Fruit fly (Drosophila melanogaster) whole organism, embryonic: ENCODE results near the gene srl.

Source experiments
- CG10267 ChIP-seq: fragments of 200-800 bp; sonication (Bioruptor generic); optimal IDR thresholded peaks from 2 replicates; lab custom pipeline; 2018; ENCODE audit warnings: missing biosample characterization, mild to moderate bottlenecking, missing genetic modification characterization, moderate library complexity
- CG10274 ChIP-seq: fragments of 200-800 bp; sonication (Bioruptor generic); optimal IDR thresholded peaks from 3 replicates; lab custom pipeline; 2017; ENCODE audit warnings: missing biosample characterization, mild to moderate bottlenecking, missing genetic modification characterization
- CG10654 ChIP-seq: fragments of 200-800 bp; sonication (Bioruptor generic); optimal IDR thresholded peaks from 2 replicates; lab custom pipeline; 2016; ENCODE audit warnings: missing biosample characterization, missing genetic modification characterization
- CG12769 ChIP-seq: fragments of 200-800 bp; sonication (Bioruptor generic); optimal IDR thresholded peaks from 2 replicates; lab custom pipeline; 2019; ENCODE audit warnings: missing biosample characterization, mild to moderate bottlenecking, missing genetic modification characterization, moderate library complexity
- CG1529 ChIP-seq: fragments of 200-800 bp; sonication (Bioruptor generic); optimal IDR thresholded peaks from 3 replicates; lab custom pipeline; 2018; ENCODE audit warnings: missing biosample characterization, missing genetic modification characterization
- CG15514 ChIP-seq: fragments of 200-800 bp; sonication (Bioruptor generic); optimal IDR thresholded peaks from 3 replicates; lab custom pipeline; 2017; ENCODE audit warnings: missing biosample characterization, missing genetic modification characterization, mild to moderate bottlenecking, moderate library complexity, missing genetic modification reagents
- CG17359 ChIP-seq: fragments of 200-800 bp; sonication (Bioruptor generic); optimal IDR thresholded peaks from 3 replicates; lab custom pipeline; 2018; ENCODE audit warnings: missing biosample characterization, mild to moderate bottlenecking, missing genetic modification characterization, moderate library complexity
- CG2116 ChIP-seq: fragments of 200-800 bp; sonication (Bioruptor generic); optimal IDR thresholded peaks from 3 replicates; lab custom pipeline; 2018; ENCODE audit warnings: missing biosample characterization, mild to moderate bottlenecking, missing genetic modification characterization
- CG2129 ChIP-seq: fragments of 200-800 bp; sonication (Bioruptor generic); IDR thresholded peaks from 2 replicates; pipeline ENCODE4 v1.3.6; 2022; ENCODE audit warnings: missing biosample characterization, missing genetic modification characterization; ENCODE audit not compliant: partially characterized antibody
- CG2712 ChIP-seq: fragments of 200-800 bp; optimal IDR thresholded peaks from 3 replicates; lab custom pipeline; 2019; ENCODE audit warnings: missing biosample characterization, mild to moderate bottlenecking, missing genetic modification characterization, moderate library complexity
- CG30020 ChIP-seq: fragments of 200-800 bp; optimal IDR thresholded peaks from 2 replicates; lab custom pipeline; 2019; ENCODE audit warnings: missing biosample characterization, mild to moderate bottlenecking, missing genetic modification characterization, moderate library complexity
- CG3163 ChIP-seq: fragments of 200-800 bp; sonication (Bioruptor generic); optimal IDR thresholded peaks from 3 replicates; lab custom pipeline; 2016; ENCODE audit warnings: missing biosample characterization, missing genetic modification characterization
- CG32772 ChIP-seq: fragments of 200-800 bp; sonication (Bioruptor generic); IDR thresholded peaks from 2 replicates; pipeline ENCODE4 v1.3.6; 2022; ENCODE audit warnings: missing biosample characterization, missing genetic modification characterization
- CG42726 ChIP-seq: fragments of 200-800 bp; sonication (Bioruptor generic); IDR thresholded peaks from 2 replicates; pipeline ENCODE4 v1.3.6; 2022; ENCODE audit warnings: missing biosample characterization, missing genetic modification characterization; ENCODE audit not compliant: partially characterized antibody
- CG4617 ChIP-seq: fragments of 200-800 bp; sonication (Bioruptor generic); optimal IDR thresholded peaks from 3 replicates; lab custom pipeline; 2016; ENCODE audit warnings: missing biosample characterization, missing genetic modification characterization, borderline replicate concordance
- CG5180 ChIP-seq: fragments of 200-800 bp; sonication (Bioruptor generic); optimal IDR thresholded peaks from 3 replicates; lab custom pipeline; 2017; ENCODE audit warnings: missing biosample characterization, missing genetic modification characterization, mild to moderate bottlenecking, moderate library complexity, missing genetic modification reagents
- CG6791 ChIP-seq: fragments of 200-800 bp; sonication (Bioruptor generic); IDR thresholded peaks from 3 replicates; pipeline ENCODE4 v1.3.6; 2022; ENCODE audit warnings: missing biosample characterization, missing genetic modification characterization; ENCODE audit not compliant: partially characterized antibody
- CG8290 ChIP-seq, 3 experiments: fragments of 200-800 bp; sonication (Bioruptor generic); optimal IDR thresholded peaks; 2 replicates each; lab custom pipeline; 2016 to 2019; ENCODE audit warnings: missing biosample characterization in 3 of 3, missing genetic modification characterization in 3 of 3, mild to moderate bottlenecking in 2 of 3, moderate library complexity in 1 of 3
- Deaf1 ChIP-seq: fragments of 200-800 bp; optimal IDR thresholded peaks from 3 replicates; lab custom pipeline; 2019; ENCODE audit warnings: missing biosample characterization, mild to moderate bottlenecking, missing genetic modification characterization, moderate library complexity
- Doc3 ChIP-seq: fragments of 200-800 bp; sonication (Bioruptor generic); IDR thresholded peaks from 3 replicates; pipeline ENCODE4 v1.3.6; 2022; ENCODE audit warnings: missing biosample characterization, missing genetic modification characterization; ENCODE audit not compliant: partially characterized antibody
- E2f2 ChIP-seq: fragments of 200-800 bp; sonication (Bioruptor generic); IDR thresholded peaks from 2 replicates; pipeline ENCODE4 v1.3.6; 2022; ENCODE audit warnings: missing biosample characterization, missing genetic modification characterization
- Ets97D ChIP-seq: fragments of 200-800 bp; sonication (Bioruptor generic); optimal IDR thresholded peaks from 3 replicates; lab custom pipeline; 2016; ENCODE audit warnings: missing biosample characterization, missing genetic modification characterization
- MESR4 ChIP-seq: fragments of 200-800 bp; sonication (Bioruptor generic); optimal IDR thresholded peaks from 2 replicates; lab custom pipeline; 2018; ENCODE audit warnings: missing biosample characterization, mild to moderate bottlenecking, missing genetic modification characterization, moderate library complexity
- Med ChIP-seq: fragments of 200-800 bp; sonication (Bioruptor generic); peaks from one replicate; lab custom pipeline; 2016; ENCODE audit warnings: missing biosample characterization, missing genetic modification characterization, mild to moderate bottlenecking, inconsistent platforms, moderate library complexity
- NFAT ChIP-seq: fragments of 200-800 bp; sonication (Bioruptor generic); IDR thresholded peaks from 2 replicates; pipeline ENCODE4 v1.3.6; 2022; ENCODE audit warnings: missing biosample characterization, missing genetic modification characterization
- Opbp ChIP-seq: fragments of 200-800 bp; sonication (Bioruptor generic); IDR thresholded peaks from 3 replicates; pipeline ENCODE4 v1.3.6; 2022; ENCODE audit warnings: missing biosample characterization, missing genetic modification characterization; ENCODE audit not compliant: partially characterized antibody
- Trl ChIP-seq, 3 experiments: fragments of >200 bp in 2 of 3; fragments of 200-800 bp in 1 of 3; sonication (Bioruptor generic) in 1 of 3; optimal IDR thresholded peaks; 2 replicates in 1 of 3; 3 replicates in 2 of 3; lab custom pipeline; 2016 to 2017; ENCODE audit warnings: missing biosample characterization in 1 of 3, missing genetic modification characterization in 1 of 3
- amos ChIP-seq: fragments of 200-800 bp; sonication (Bioruptor generic); IDR thresholded peaks from 2 replicates; pipeline ENCODE4 v1.3.6; 2022; ENCODE audit warnings: missing biosample characterization, missing genetic modification characterization; ENCODE audit not compliant: partially characterized antibody
- ato ChIP-seq: fragments of 200-800 bp; sonication (Bioruptor generic); IDR thresholded peaks from 2 replicates; pipeline ENCODE4 v1.3.6; 2022; ENCODE audit warnings: missing biosample characterization, missing genetic modification characterization; ENCODE audit not compliant: partially characterized antibody
- cg ChIP-seq: fragments of 200-800 bp; sonication (Bioruptor generic); optimal IDR thresholded peaks from 3 replicates; lab custom pipeline; 2019; ENCODE audit warnings: missing biosample characterization, mild to moderate bottlenecking, missing genetic modification characterization, moderate library complexity
- chinmo ChIP-seq: fragments of 200-800 bp; sonication (Bioruptor generic); IDR thresholded peaks from 4 replicates; pipeline ENCODE4 v1.3.6; 2022; ENCODE audit warnings: missing biosample characterization, missing genetic modification characterization; ENCODE audit not compliant: partially characterized antibody
- ci ChIP-seq: fragments of 200-800 bp; sonication (Bioruptor generic); IDR thresholded peaks from 3 replicates; pipeline ENCODE4 v1.3.6; 2022; ENCODE audit warnings: missing biosample characterization, missing genetic modification characterization
- dm ChIP-seq: fragments of 200-800 bp; sonication (Bioruptor generic); optimal IDR thresholded peaks from 3 replicates; lab custom pipeline; 2016; ENCODE audit warnings: missing biosample characterization, missing genetic modification characterization
- gfzf ChIP-seq: fragments of 200-800 bp; sonication (Bioruptor generic); optimal IDR thresholded peaks from 2 replicates; lab custom pipeline; 2016; ENCODE audit warnings: missing biosample characterization, mild to moderate bottlenecking, missing genetic modification characterization, moderate library complexity
- hb ChIP-seq: fragments of 200-800 bp; sonication (Bioruptor generic); IDR thresholded peaks from 3 replicates; pipeline ENCODE4 v1.3.6; 2022; ENCODE audit warnings: missing biosample characterization, missing genetic modification characterization; ENCODE audit not compliant: partially characterized antibody
- hkb ChIP-seq, 2 experiments: fragments of 200-800 bp in 1 of 2; fragments of >200 bp in 1 of 2; sonication (Bioruptor generic) in 1 of 2; IDR thresholded peaks in 1 of 2; optimal IDR thresholded peaks in 1 of 2; 2 replicates each; pipeline versions ENCODE4 v1.3.6 to Lab custom; 2017 to 2022; ENCODE audit warnings: missing biosample characterization in 1 of 2, missing genetic modification characterization in 1 of 2
- knrl ChIP-seq: fragments of 200-800 bp; sonication (Bioruptor generic); IDR thresholded peaks from 3 replicates; pipeline ENCODE4 v1.3.6; 2022; ENCODE audit warnings: missing biosample characterization, missing genetic modification characterization; ENCODE audit not compliant: partially characterized antibody
- luna ChIP-seq: fragments of 200-800 bp; sonication (Bioruptor generic); optimal IDR thresholded peaks from 2 replicates; lab custom pipeline; 2016; ENCODE audit warnings: missing biosample characterization, missing genetic modification characterization
- phol ChIP-seq: fragments of 200-800 bp; sonication (Bioruptor generic); optimal IDR thresholded peaks from 3 replicates; lab custom pipeline; 2018; ENCODE audit warnings: missing biosample characterization, mild to moderate bottlenecking, missing genetic modification characterization, moderate library complexity
- sna ChIP-seq: fragments of 200-800 bp; sonication (Bioruptor generic); IDR thresholded peaks from 2 replicates; pipeline ENCODE4 v1.3.6; 2022; ENCODE audit warnings: missing biosample characterization, missing genetic modification characterization; ENCODE audit not compliant: partially characterized antibody
- stwl ChIP-seq: fragments of 200-800 bp; sonication (Bioruptor generic); optimal IDR thresholded peaks from 3 replicates; lab custom pipeline; 2018; ENCODE audit warnings: missing biosample characterization, mild to moderate bottlenecking, missing genetic modification characterization, moderate library complexity
- tap ChIP-seq: fragments of 200-800 bp; optimal IDR thresholded peaks from 3 replicates; lab custom pipeline; 2019; ENCODE audit warnings: missing biosample characterization, mild to moderate bottlenecking, missing genetic modification characterization, moderate library complexity
- tgo ChIP-seq: fragments of 200-800 bp; sonication (Bioruptor generic); IDR thresholded peaks from 3 replicates; pipeline ENCODE4 v1.3.6; 2022; ENCODE audit warnings: missing biosample characterization, missing genetic modification characterization
- tna ChIP-seq: fragments of 200-800 bp; sonication (Bioruptor generic); IDR thresholded peaks from 2 replicates; pipeline ENCODE4 v1.3.6; 2022; ENCODE audit warnings: missing biosample characterization, missing genetic modification characterization; ENCODE audit not compliant: partially characterized antibody
- vvl ChIP-seq: fragments of 200-800 bp; sonication (Bioruptor generic); IDR thresholded peaks from 2 replicates; pipeline ENCODE4 v1.3.6; 2022; ENCODE audit warnings: missing biosample characterization, missing genetic modification characterization

Gene srl

dm6 chr3R:4394117-4394516, 35.0 kb downstream of the srl start, which contains the start of gene CG34112:
Gene CG34112, minus strand, starts transcription at chr3R:4394259.
- TF ChIP-seq CG10274 (GFP tag; lab: Kevin White, UChicago): no peak
- 0 out of 3 replicates have a peak, but pooled peaks have one; percentile 34 for TF ChIP-seq ci (GFP tag; lab: Robert Waterston, UW)
- TF ChIP-seq CG15514 (GFP tag; lab: Kevin White, UChicago): peak; percentile 24
- TF ChIP-seq CG3163 (GFP tag; lab: Kevin White, UChicago): peak; percentile 17
- peak; percentile 57 for TF ChIP-seq Med (GFP tag; lab: Kevin White, UChicago)
- 0 out of 2 replicates have a peak, but pooled peaks have one; percentile 28 for TF ChIP-seq vvl (GFP tag; lab: Robert Waterston, UW)
- no peak for TF ChIP-seq chinmo
- TF ChIP-seq CG5180 (GFP tag; lab: Kevin White, UChicago): peak; percentile 83
- peak in 1 of 2 experiments; percentile 6 for TF ChIP-seq Trl (optimal IDR thresholded peaks at IDR 0.05; lab: Kevin White, UChicago)
- no peak for TF ChIP-seq Trl (GFP tag; optimal IDR thresholded peaks at IDR 0.05; lab: Kevin White, UChicago)
- TF ChIP-seq hkb (optimal IDR thresholded peaks at IDR 0.05; lab: Kevin White, UChicago): no peak
- TF ChIP-seq hkb (GFP tag; IDR thresholded peaks at IDR 0.05; lab: Robert Waterston, UW): 0 out of 2 replicates have a peak, but pooled peaks have one; percentile 13
- TF ChIP-seq cg (GFP tag; lab: Kevin White, UChicago): peak; percentile 32
- no peak for TF ChIP-seq luna (GFP tag; lab: Kevin White, UChicago)
- peak; percentile 88 for TF ChIP-seq CG12769
- TF ChIP-seq CG32772 (GFP tag; lab: Robert Waterston, UW): no peak
- peak; percentile 17; the same call in 1 of the 2 replicates for TF ChIP-seq NFAT (GFP tag; lab: Robert Waterston, UW)
- TF ChIP-seq CG17359: peak; percentile 1
- TF ChIP-seq CG8290 (GFP tag; optimal IDR thresholded peaks at IDR 0.05; lab: Kevin White, UChicago): no peak
- peak in 1 of 2 experiments; percentile 33 for TF ChIP-seq CG8290 (tag; optimal IDR thresholded peaks at IDR 0.05; lab: Kevin White, UChicago)
- peak; percentile 78 for TF ChIP-seq Deaf1 (tag; lab: Kevin White, UChicago)

dm6 chr3R:4390133-4390532, 39.0 kb downstream of the srl start, which contains the start of gene CG14646:
Gene CG14646, plus strand, starts transcription at chr3R:4390366.
- TF ChIP-seq stwl (tag; lab: Kevin White, UChicago) (peak; percentile 13), ato (GFP tag; lab: Robert Waterston, UW) (peak; percentile 83), CG42726 (GFP tag; lab: Robert Waterston, UW) (peak; percentile 54; the same call in 1 of the 2 replicates), dm (GFP tag; lab: Kevin White, UChicago) (no peak), CG1529 (GFP tag; lab: Kevin White, UChicago) (no peak), CG6791 (peak; percentile 92), CG2129 (GFP tag; lab: Robert Waterston, UW) (peak; percentile 72), CG2116 (peak; percentile 61), NFAT (GFP tag; lab: Robert Waterston, UW) (no peak), knrl (peak; percentile 73; the same call in 2 of the 3 replicates), CG30020 (peak; percentile 7), Ets97D (peak; percentile 24), Opbp (peak; percentile 82; the same call in 2 of the 3 replicates), CG10267 (tag; lab: Kevin White, UChicago) (peak; percentile 20), MESR4 (GFP tag; lab: Kevin White, UChicago) (peak; percentile 59), CG10654 (no peak), tgo (GFP tag; lab: Robert Waterston, UW) (no peak), E2f2 (GFP tag; lab: Robert Waterston, UW) (peak; percentile 96), hb (GFP tag; lab: Robert Waterston, UW) (peak; percentile 78), Doc3 (GFP tag; lab: Robert Waterston, UW) (peak; percentile 87), gfzf (peak; percentile 5), sna (peak; percentile 78), phol (tag; lab: Kevin White, UChicago) (peak; percentile 29), amos (GFP tag; lab: Robert Waterston, UW) (peak; percentile 92), tna (peak; percentile 56; the same call in 1 of the 2 replicates), CG15514 (GFP tag; lab: Kevin White, UChicago) (peak; percentile 30), CG4617 (GFP tag; lab: Kevin White, UChicago) (peak; percentile 55), tap (no peak), CG2712 (no peak)
